Worm (Caenorhabditis elegans): ENCODE results near the gene metl-1.

The metl-1 gene

ce11 chrII:11500198-11500597, 26.8 kb upstream of the metl-1 start, which contains the start of gene B0334.20:
B0334.20 (minus strand) TSS chrII:11500459.
- no peak for TF ChIP-seq aly-1 (tag; optimal IDR thresholded peaks at IDR 0.05)

DNA sequence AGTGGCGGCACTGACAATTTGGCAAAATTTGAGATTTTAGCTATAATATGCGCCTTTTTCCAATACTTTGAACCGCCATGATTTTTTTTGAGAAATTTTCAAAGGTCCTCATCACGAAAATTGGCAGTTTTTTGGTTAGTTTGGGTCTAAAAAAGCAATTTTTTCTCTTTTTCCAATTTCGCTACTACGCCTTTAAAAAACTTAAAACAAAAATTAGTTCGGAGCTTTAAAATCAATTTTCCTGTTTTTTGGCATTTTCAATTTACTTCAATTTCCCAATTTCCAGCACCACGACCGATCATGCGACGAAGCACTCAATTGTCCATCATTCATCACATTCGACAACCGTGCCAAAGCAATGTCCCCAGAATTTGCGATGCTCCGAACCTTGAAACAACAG, 24.0 kb upstream of the metl-1 start, which contains the start of gene B0334.5:
Gene B0334.5 (plus strand): TSS at position 301 of the 400 bp plus-strand sequence.
- no peak for TF ChIP-seq scrt-1 (GFP tag; IDR thresholded peaks at IDR 0.05)
- TF ChIP-seq ceh-13 (GFP tag; optimal IDR thresholded peaks at IDR 0.05) = no peak
- TF ChIP-seq flt-1 (GFP tag; IDR thresholded peaks at IDR 0.05) = no peak
- no peak for TF ChIP-seq hmg-4 (GFP tag; optimal IDR thresholded peaks at IDR 0.05)
- no peak for TF ChIP-seq hmbx-1 (tag; optimal IDR thresholded peaks at IDR 0.05)
- TF ChIP-seq ama-1 (optimal IDR thresholded peaks at IDR 0.05) = no peak
- TF ChIP-seq pes-1 (GFP tag; IDR thresholded peaks at IDR 0.05) = no peak
- no peak for TF ChIP-seq hnd-1 (tag; optimal IDR thresholded peaks at IDR 0.05)
- TF ChIP-seq F13C5.2 (tag; optimal IDR thresholded peaks at IDR 0.05) = no peak
- no peak for TF ChIP-seq tbx-37 (GFP tag; conservative IDR thresholded peaks at IDR 0.05)
- no peak for TF ChIP-seq tbx-11 (GFP tag; IDR thresholded peaks at IDR 0.05)

DNA sequence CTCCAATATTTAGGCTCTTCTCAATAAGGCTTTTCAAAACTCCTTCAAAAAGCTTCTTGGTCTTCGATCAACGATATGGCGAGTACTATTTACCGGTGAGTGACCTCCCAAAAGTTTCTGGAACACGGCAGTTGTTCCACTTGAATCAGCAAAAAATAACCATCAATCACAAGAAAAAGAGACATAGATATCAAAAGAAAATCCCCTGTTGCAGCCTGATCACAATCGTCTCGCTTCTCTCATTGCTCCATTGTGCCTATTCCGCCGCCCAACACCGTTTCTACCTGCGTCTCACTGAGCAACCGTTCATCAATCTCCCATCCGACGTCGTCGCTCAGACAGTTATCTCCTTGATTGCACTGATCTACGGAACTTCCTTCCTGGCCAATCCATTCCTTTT, 23.4 kb upstream of the metl-1 start, which contains the start of gene emc-5:
Gene emc-5 (plus strand): TSS at position 14 of the 400 bp plus-strand sequence.
- TF ChIP-seq ceh-13 (GFP tag; optimal IDR thresholded peaks at IDR 0.05) (no peak), ama-1 (optimal IDR thresholded peaks at IDR 0.05) (no peak), tra-4 (tag; optimal IDR thresholded peaks at IDR 0.05) (no peak), hmg-4 (GFP tag; optimal IDR thresholded peaks at IDR 0.05) (no peak), tbx-37 (GFP tag; conservative IDR thresholded peaks at IDR 0.05) (no peak), aly-1 (tag; optimal IDR thresholded peaks at IDR 0.05) (no peak), hnd-1 (tag; optimal IDR thresholded peaks at IDR 0.05) (no peak), flt-1 (GFP tag; IDR thresholded peaks at IDR 0.05) (no peak), scrt-1 (GFP tag; IDR thresholded peaks at IDR 0.05) (no peak), tbx-11 (GFP tag; IDR thresholded peaks at IDR 0.05) (no peak), ceh-36 (tag; optimal IDR thresholded peaks at IDR 0.05) (no peak), sea-1 (GFP tag; conservative IDR thresholded peaks at IDR 0.05) (no peak), hmbx-1 (tag; optimal IDR thresholded peaks at IDR 0.05) (no peak), F13C5.2 (tag; optimal IDR thresholded peaks at IDR 0.05) (no peak), pes-1 (GFP tag; IDR thresholded peaks at IDR 0.05) (no peak)

DNA sequence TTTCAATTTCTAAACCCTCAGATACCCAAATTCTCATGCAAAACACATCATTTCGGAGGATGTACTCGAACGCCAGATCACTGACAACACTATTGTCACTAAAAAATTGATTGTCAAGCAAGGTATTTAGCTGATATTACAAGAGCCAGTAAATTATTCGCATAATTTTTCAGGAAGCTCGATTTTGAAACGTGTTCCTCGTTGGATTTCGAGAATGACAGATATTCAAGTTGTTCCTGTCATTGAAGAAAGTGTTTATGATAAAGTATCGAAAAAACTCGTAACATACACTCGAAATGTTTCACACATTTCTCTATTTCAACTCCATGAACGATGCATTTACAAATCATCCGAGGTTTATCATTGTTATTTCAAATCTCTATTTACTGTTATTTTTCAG, 22.4 kb upstream of the metl-1 start:
- no peak for TF ChIP-seq hmbx-1 (tag; optimal IDR thresholded peaks at IDR 0.05)
- TF ChIP-seq tra-4 (tag; optimal IDR thresholded peaks at IDR 0.05) = no peak
- no peak for TF ChIP-seq sea-1 (GFP tag; conservative IDR thresholded peaks at IDR 0.05)
- TF ChIP-seq scrt-1 (GFP tag; IDR thresholded peaks at IDR 0.05) = no peak
- TF ChIP-seq F13C5.2 (tag; optimal IDR thresholded peaks at IDR 0.05) = no peak
- no peak for TF ChIP-seq ama-1 (optimal IDR thresholded peaks at IDR 0.05)
- TF ChIP-seq ets-7 (tag; optimal IDR thresholded peaks at IDR 0.05) = no peak
- no peak for TF ChIP-seq ceh-36 (tag; optimal IDR thresholded peaks at IDR 0.05)
- no peak for TF ChIP-seq hnd-1 (tag; optimal IDR thresholded peaks at IDR 0.05)
- no peak for TF ChIP-seq tbx-37 (GFP tag; conservative IDR thresholded peaks at IDR 0.05)
- no peak for TF ChIP-seq flt-1 (GFP tag; IDR thresholded peaks at IDR 0.05)
- no peak for TF ChIP-seq B0310.2 (tag; optimal IDR thresholded peaks at IDR 0.05)
- TF ChIP-seq pes-1 (GFP tag; IDR thresholded peaks at IDR 0.05) = no peak
- TF ChIP-seq hmg-4 (GFP tag; optimal IDR thresholded peaks at IDR 0.05) = no peak
- TF ChIP-seq ceh-13 (GFP tag; optimal IDR thresholded peaks at IDR 0.05) = no peak
- no peak for TF ChIP-seq tbx-11 (GFP tag; IDR thresholded peaks at IDR 0.05)

DNA sequence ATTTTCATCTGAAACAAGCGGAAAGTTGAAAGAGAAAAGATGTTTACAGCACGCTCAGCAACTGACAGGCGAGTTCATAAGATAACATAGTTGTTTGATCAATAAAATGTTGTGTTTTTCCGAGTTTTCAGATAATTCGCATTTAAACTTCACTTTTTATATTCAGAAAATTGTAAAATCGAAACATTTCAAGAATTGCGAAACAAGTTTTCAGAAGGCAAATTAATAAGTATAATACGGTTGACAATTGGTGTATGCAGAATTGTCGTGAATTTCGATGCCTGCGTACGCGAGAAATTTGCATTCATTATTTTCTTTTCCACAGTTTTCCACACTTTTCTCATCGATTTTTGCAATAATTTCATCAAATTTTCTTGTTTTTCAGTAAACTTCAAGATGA, 21.9 kb upstream of the metl-1 start, which contains the start of the genes ooc-3 and B0334.4:
Gene ooc-3 (minus strand): TSS at position 15 of the 400 bp plus-strand sequence.
Gene B0334.4 (plus strand): TSS at position 386 of the 400 bp plus-strand sequence.
- TF ChIP-seq hnd-1 (tag; optimal IDR thresholded peaks at IDR 0.05) (no peak), B0310.2 (tag; optimal IDR thresholded peaks at IDR 0.05) (no peak), tbx-37 (GFP tag; conservative IDR thresholded peaks at IDR 0.05) (no peak), sea-1 (GFP tag; conservative IDR thresholded peaks at IDR 0.05) (no peak), hmg-4 (GFP tag; optimal IDR thresholded peaks at IDR 0.05) (no peak), ets-7 (tag; optimal IDR thresholded peaks at IDR 0.05) (no peak), aly-1 (tag; optimal IDR thresholded peaks at IDR 0.05) (no peak), tra-4 (tag; optimal IDR thresholded peaks at IDR 0.05) (no peak), F13C5.2 (tag; optimal IDR thresholded peaks at IDR 0.05) (no peak), scrt-1 (GFP tag; IDR thresholded peaks at IDR 0.05) (no peak), hmbx-1 (tag; optimal IDR thresholded peaks at IDR 0.05) (no peak), ceh-13 (GFP tag; optimal IDR thresholded peaks at IDR 0.05) (no peak)

DNA sequence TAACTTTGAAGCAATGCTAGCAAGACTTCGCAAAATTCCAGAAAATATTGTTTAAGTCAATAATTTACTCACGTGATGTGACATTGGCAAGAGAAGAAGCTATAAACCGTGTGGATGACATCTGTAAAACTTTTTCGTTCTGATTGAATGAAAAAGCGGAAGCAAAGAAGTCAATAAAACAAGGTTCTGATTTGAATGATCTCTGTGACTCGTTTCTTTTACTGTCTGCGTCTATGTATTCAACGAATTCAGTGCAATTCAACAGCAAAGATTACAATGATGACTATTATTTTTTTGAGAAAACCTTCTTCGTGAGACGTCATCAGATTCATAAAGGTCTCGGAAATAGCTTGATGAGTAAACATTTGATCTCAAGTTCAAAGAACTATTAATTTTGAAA, 19.5 kb upstream of the metl-1 start, which contains the start of gene hacl-1:
Gene hacl-1 (minus strand): TSS at position 121 of the 400 bp plus-strand sequence.
- TF ChIP-seq ceh-13 (GFP tag; optimal IDR thresholded peaks at IDR 0.05) (no peak), ama-1 (optimal IDR thresholded peaks at IDR 0.05) (no peak), pes-1 (GFP tag; IDR thresholded peaks at IDR 0.05) (no peak), ceh-36 (tag; optimal IDR thresholded peaks at IDR 0.05) (no peak), hmg-4 (GFP tag; optimal IDR thresholded peaks at IDR 0.05) (no peak), flt-1 (GFP tag; IDR thresholded peaks at IDR 0.05) (no peak), sea-1 (GFP tag; conservative IDR thresholded peaks at IDR 0.05) (no peak), F13C5.2 (tag; optimal IDR thresholded peaks at IDR 0.05) (no peak), tbx-11 (GFP tag; IDR thresholded peaks at IDR 0.05) (no peak), scrt-1 (GFP tag; IDR thresholded peaks at IDR 0.05) (no peak), hmbx-1 (tag; optimal IDR thresholded peaks at IDR 0.05) (no peak), tra-4 (tag; optimal IDR thresholded peaks at IDR 0.05) (no peak), ets-7 (tag; optimal IDR thresholded peaks at IDR 0.05) (no peak), aly-1 (tag; optimal IDR thresholded peaks at IDR 0.05) (no peak), hnd-1 (tag; optimal IDR thresholded peaks at IDR 0.05) (no peak), tbx-37 (GFP tag; conservative IDR thresholded peaks at IDR 0.05) (no peak)

ce11 chrII:11487999-11488398, 14.6 kb upstream of the metl-1 start, which contains the start of gene B0334.13:
B0334.13 (plus strand) TSS chrII:11488299.
- TF ChIP-seq ceh-36 (tag; optimal IDR thresholded peaks at IDR 0.05) (no peak), tra-4 (tag; optimal IDR thresholded peaks at IDR 0.05) (no peak), hmbx-1 (tag; optimal IDR thresholded peaks at IDR 0.05) (no peak), sea-1 (GFP tag; conservative IDR thresholded peaks at IDR 0.05) (no peak), scrt-1 (GFP tag; IDR thresholded peaks at IDR 0.05) (no peak), F13C5.2 (tag; optimal IDR thresholded peaks at IDR 0.05) (no peak), ceh-13 (GFP tag; optimal IDR thresholded peaks at IDR 0.05) (no peak), tbx-37 (GFP tag; conservative IDR thresholded peaks at IDR 0.05) (no peak), B0310.2 (tag; optimal IDR thresholded peaks at IDR 0.05) (no peak), hmg-4 (GFP tag; optimal IDR thresholded peaks at IDR 0.05) (no peak), ets-7 (tag; optimal IDR thresholded peaks at IDR 0.05) (no peak), ama-1 (optimal IDR thresholded peaks at IDR 0.05) (no peak), pes-1 (GFP tag; IDR thresholded peaks at IDR 0.05) (no peak), aly-1 (tag; optimal IDR thresholded peaks at IDR 0.05) (no peak), flt-1 (GFP tag; IDR thresholded peaks at IDR 0.05) (no peak)

Data from whole organism, early embryonic.